Worm (Caenorhabditis elegans) whole organism, L4 larva: ENCODE data around the gene C39F7.1.

ENCODE experiments used
- F10B5.3 ChIP-seq: sonication (generic microtip); optimal IDR thresholded peaks from 2 replicates; lab custom pipeline; 2016; ENCODE audit warnings: mild to moderate bottlenecking, missing genetic modification characterization, missing compliant biosample characterization
- F26F4.8 ChIP-seq: fragments of 200-800 bp; sonication (Bioruptor generic); conservative IDR thresholded peaks from 2 replicates; pipeline ENCODE4 v1.3.6; 2022; ENCODE audit warnings: missing genetic modification characterization, missing compliant biosample characterization
- F49E8.2 ChIP-seq: sonication (generic microtip); optimal IDR thresholded peaks from 2 replicates; lab custom pipeline; 2016; ENCODE audit warnings: missing compliant biosample characterization, mild to moderate bottlenecking, missing genetic modification characterization, borderline replicate concordance
- T26A8.4 ChIP-seq: fragments of 200-800 bp; sonication (Bioruptor generic); IDR thresholded peaks from 2 replicates; pipeline ENCODE4 v1.3.6; 2022; ENCODE audit warnings: missing genetic modification characterization, missing compliant biosample characterization
- Y105C5A.15 ChIP-seq: fragments of 200-800 bp; sonication (Bioruptor generic); IDR thresholded peaks from 2 replicates; pipeline ENCODE4 v1.3.6; 2022; ENCODE audit warnings: missing genetic modification characterization, missing compliant biosample characterization
- Y48G9A.11 ChIP-seq: fragments of 200-800 bp; sonication (Bioruptor generic); IDR thresholded peaks from 2 replicates; pipeline ENCODE4 v1.3.6; 2022; ENCODE audit warnings: missing genetic modification reagents, missing genetic modification characterization, missing compliant biosample characterization
- Y5F2A.4 ChIP-seq: fragments of 200-800 bp; sonication (Bioruptor generic); optimal IDR thresholded peaks from 2 replicates; lab custom pipeline; 2018; ENCODE audit warnings: mild to moderate bottlenecking, missing genetic modification characterization, missing compliant biosample characterization
- Y75B8A.6 ChIP-seq: fragments of 200-800 bp; sonication (Bioruptor generic); IDR thresholded peaks from 2 replicates; pipeline ENCODE4 v1.3.6; 2022; ENCODE audit warnings: missing genetic modification reagents, missing genetic modification characterization, missing compliant biosample characterization
- ZK337.2 ChIP-seq: fragments of 200-800 bp; sonication (Bioruptor generic); IDR thresholded peaks from 2 replicates; pipeline ENCODE4 v1.3.6; 2022; ENCODE audit warnings: missing genetic modification reagents, missing genetic modification characterization, missing compliant biosample characterization
- ZK546.5 ChIP-seq, 2 experiments: sonication (generic microtip); optimal IDR thresholded peaks; 2 replicates each; lab custom pipeline; 2017; ENCODE audit warnings: missing biosample characterization in 2 of 2, missing genetic modification characterization in 2 of 2
- ceh-28 ChIP-seq: fragments of 150-350 bp; optimal IDR thresholded peaks from 2 replicates; lab custom pipeline; 2014; ENCODE audit warnings: missing biosample characterization, missing genetic modification reagents, missing genetic modification characterization
- ceh-32 ChIP-seq: sonication (generic microtip); optimal IDR thresholded peaks from 2 replicates; lab custom pipeline; 2016; ENCODE audit warnings: mild to moderate bottlenecking, missing genetic modification characterization, missing compliant biosample characterization; ENCODE audit not compliant: poor library complexity
- dmd-8 ChIP-seq: fragments of 200-800 bp; sonication (Bioruptor generic); IDR thresholded peaks from 2 replicates; pipeline ENCODE4 v1.3.6; 2022; ENCODE audit warnings: missing genetic modification characterization, missing compliant biosample characterization
- dpl-1 ChIP-seq: fragments of 150-350 bp; optimal IDR thresholded peaks from 2 replicates; lab custom pipeline; 2014; ENCODE audit warnings: missing biosample characterization, missing genetic modification reagents, missing genetic modification characterization
- fos-1 ChIP-seq: fragments of 150-350 bp; optimal IDR thresholded peaks from 2 replicates; lab custom pipeline; 2014; ENCODE audit warnings: missing biosample characterization, missing genetic modification characterization
- lin-1 ChIP-seq: fragments of 200-800 bp; sonication (Bioruptor generic); IDR thresholded peaks from 2 replicates; pipeline ENCODE4 v1.3.6; 2022; ENCODE audit warnings: missing genetic modification reagents, missing genetic modification characterization, missing compliant biosample characterization
- mdl-1 ChIP-seq, 2 experiments: fragments of 150-350 bp in 1 of 2; sonication (generic microtip) in 1 of 2; optimal IDR thresholded peaks; 2 replicates each; lab custom pipeline; 2014 to 2017; ENCODE audit warnings: missing biosample characterization in 2 of 2, missing genetic modification characterization in 2 of 2
- mdt-29 ChIP-seq: fragments of 200-800 bp; sonication (Bioruptor generic); IDR thresholded peaks from 2 replicates; pipeline ENCODE4 v1.3.6; 2022; ENCODE audit warnings: missing genetic modification reagents, missing genetic modification characterization, missing compliant biosample characterization
- mxl-2 ChIP-seq: fragments of 200-800 bp; sonication (Bioruptor generic); conservative IDR thresholded peaks from 2 replicates; pipeline ENCODE4 v1.3.6; 2022; ENCODE audit warnings: missing genetic modification reagents, missing genetic modification characterization, missing compliant biosample characterization
- mxl-3 ChIP-seq: fragments of 200-800 bp; sonication (Bioruptor generic); optimal IDR thresholded peaks from 2 replicates; lab custom pipeline; 2018; ENCODE audit warnings: mild to moderate bottlenecking, missing genetic modification characterization, missing compliant biosample characterization
- nhr-237 ChIP-seq: sonication (generic microtip); optimal IDR thresholded peaks from 2 replicates; lab custom pipeline; 2017; ENCODE audit warnings: missing biosample characterization, missing genetic modification characterization
- nhr-25 ChIP-seq: sonication (generic microtip); optimal IDR thresholded peaks from 2 replicates; lab custom pipeline; 2017; ENCODE audit warnings: missing genetic modification characterization, mild to moderate bottlenecking, missing compliant biosample characterization, antibody characterized with exemption, moderate library complexity, borderline replicate concordance; ENCODE audit not compliant: insufficient read depth
- nhr-42 ChIP-seq: fragments of 200-800 bp; sonication (Bioruptor generic); IDR thresholded peaks from 2 replicates; pipeline ENCODE4 v1.3.6; 2022; ENCODE audit warnings: missing genetic modification characterization, missing compliant biosample characterization
- nhr-48 ChIP-seq: sonication (generic microtip); optimal IDR thresholded peaks from 2 replicates; lab custom pipeline; 2016; ENCODE audit warnings: mild to moderate bottlenecking, missing genetic modification characterization, missing compliant biosample characterization
- nhr-6 ChIP-seq: fragments of 150-350 bp; optimal IDR thresholded peaks from 2 replicates; lab custom pipeline; 2014; ENCODE audit warnings: missing biosample characterization, missing genetic modification characterization
- nhr-77 ChIP-seq: fragments of 150-350 bp; optimal IDR thresholded peaks from 2 replicates; lab custom pipeline; 2014; ENCODE audit warnings: missing biosample characterization, missing genetic modification characterization
- pha-4 ChIP-seq, 2 experiments: fragments of 150-350 bp in 1 of 2; fragments of 200-800 bp in 1 of 2; sonication (Bioruptor generic) in 1 of 2; IDR thresholded peaks in 1 of 2; optimal IDR thresholded peaks in 1 of 2; 2 replicates each; pipeline versions ENCODE4 v1.3.6 to Lab custom; 2014 to 2022; ENCODE audit warnings: missing genetic modification characterization in 2 of 2, missing genetic modification reagents in 2 of 2, missing biosample characterization in 1 of 2, missing compliant biosample characterization in 1 of 2
- php-3 ChIP-seq: fragments of 200-800 bp; sonication (Bioruptor generic); IDR thresholded peaks from 2 replicates; pipeline ENCODE4 v1.3.6; 2022; ENCODE audit warnings: missing genetic modification reagents, missing genetic modification characterization, missing compliant biosample characterization
- rbr-2 ChIP-seq: sonication (generic microtip); optimal IDR thresholded peaks from 2 replicates; lab custom pipeline; 2016; ENCODE audit warnings: missing genotype, missing genetic modification characterization, missing compliant biosample characterization
- set-16 ChIP-seq: fragments of 200-800 bp; sonication (Bioruptor generic); IDR thresholded peaks from 2 replicates; pipeline ENCODE4 v1.3.6; 2022; ENCODE audit warnings: missing genetic modification reagents, missing genetic modification characterization, missing compliant biosample characterization
- spr-3 ChIP-seq: fragments of 200-800 bp; sonication (Bioruptor generic); optimal IDR thresholded peaks from 2 replicates; lab custom pipeline; 2018; ENCODE audit warnings: mild to moderate bottlenecking, missing genetic modification characterization, missing compliant biosample characterization
- tra-1 ChIP-seq: fragments of 200-800 bp; sonication (Bioruptor generic); IDR thresholded peaks from 2 replicates; pipeline ENCODE4 v1.3.6; 2022; ENCODE audit warnings: missing genetic modification reagents, missing genetic modification characterization, missing compliant biosample characterization
- unc-130 ChIP-seq: sonication (generic microtip); optimal IDR thresholded peaks from 2 replicates; lab custom pipeline; 2016; ENCODE audit warnings: missing genetic modification reagents, missing genetic modification characterization, missing compliant biosample characterization
- unc-39 ChIP-seq: sonication (generic microtip); optimal IDR thresholded peaks from 2 replicates; lab custom pipeline; 2017; ENCODE audit warnings: missing biosample characterization, missing genetic modification characterization
- zfp-3 ChIP-seq: fragments of 200-800 bp; sonication (Bioruptor generic); conservative IDR thresholded peaks from 2 replicates; pipeline ENCODE4 v1.3.6; 2022; ENCODE audit warnings: missing genetic modification reagents, missing genetic modification characterization, missing compliant biosample characterization
- zip-11 ChIP-seq: fragments of 200-800 bp; sonication (Bioruptor generic); IDR thresholded peaks from 2 replicates; pipeline ENCODE4 v1.3.6; 2022; ENCODE audit warnings: missing genetic modification characterization, missing compliant biosample characterization
- ztf-11 ChIP-seq: fragments of 150-350 bp; optimal IDR thresholded peaks from 2 replicates; lab custom pipeline; 2014; ENCODE audit warnings: missing biosample characterization, missing genetic modification characterization

Gene C39F7.1

DNA sequence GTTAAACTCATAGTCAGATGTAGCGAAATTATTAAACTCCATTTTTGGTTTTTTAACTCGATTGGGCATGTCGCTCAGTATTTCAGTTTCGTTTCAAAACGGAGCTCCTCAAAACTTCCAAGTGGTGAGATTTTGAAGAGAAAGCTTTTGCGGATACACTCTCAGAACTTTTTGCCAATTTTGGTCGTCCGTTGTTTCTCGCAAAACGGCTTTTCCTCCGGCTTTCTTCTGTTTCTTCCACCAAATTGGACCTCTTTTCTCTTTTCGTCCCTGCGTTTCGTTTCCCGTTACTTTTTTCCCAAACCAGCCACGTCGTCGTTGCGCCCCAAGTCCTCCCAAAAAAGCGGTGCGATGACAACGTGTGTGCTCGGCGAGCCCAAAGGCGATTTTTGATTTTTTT, at the start of gene C39F7.1:
Gene C39F7.1 (plus strand): TSS at position 301 of the 400 bp plus-strand sequence.
- TF ChIP-seq mxl-3 (GFP tag; lab: Kevin White, UChicago) = no peak
- no peak for TF ChIP-seq nhr-77 (tag; lab: Kevin White, UChicago)
- no peak for TF ChIP-seq unc-39 (tag; lab: Kevin White, UChicago)
- no peak for TF ChIP-seq mxl-2 (GFP tag; lab: Robert Waterston, UW)
- TF ChIP-seq fos-1 (tag; lab: Kevin White, UChicago) = no peak
- no peak for TF ChIP-seq ZK546.5 (tag; optimal IDR thresholded peaks at IDR 0.05; lab: Kevin White, UChicago)
- no peak for TF ChIP-seq Y48G9A.11 (GFP tag; lab: Robert Waterston, UW)
- TF ChIP-seq spr-3 (GFP tag; lab: Kevin White, UChicago) = no peak
- no peak for TF ChIP-seq T26A8.4
- no peak for TF ChIP-seq F10B5.3 (tag; lab: Kevin White, UChicago)
- no peak for TF ChIP-seq rbr-2 (tag; lab: Kevin White, UChicago)
- TF ChIP-seq pha-4 (GFP tag; IDR thresholded peaks at IDR 0.05; lab: Robert Waterston, UW) = no peak
- no peak for TF ChIP-seq pha-4 (tag; optimal IDR thresholded peaks at IDR 0.05; lab: Kevin White, UChicago)
- no peak for TF ChIP-seq mdl-1 (tag; optimal IDR thresholded peaks at IDR 0.05; lab: Kevin White, UChicago)
- TF ChIP-seq set-16 (GFP tag; lab: Robert Waterston, UW) = no peak
- no peak for TF ChIP-seq nhr-237 (tag; lab: Kevin White, UChicago)
- TF ChIP-seq zip-11 (GFP tag; lab: Robert Waterston, UW) = no peak
- no peak for TF ChIP-seq ztf-11 (tag; lab: Kevin White, UChicago)
- no peak for TF ChIP-seq lin-1 (GFP tag; lab: Robert Waterston, UW)
- no peak for TF ChIP-seq Y105C5A.15 (GFP tag; lab: Robert Waterston, UW)
- no peak for TF ChIP-seq ZK337.2 (GFP tag; lab: Robert Waterston, UW)
- TF ChIP-seq, all 104 proteins: peak for 0

DNA sequence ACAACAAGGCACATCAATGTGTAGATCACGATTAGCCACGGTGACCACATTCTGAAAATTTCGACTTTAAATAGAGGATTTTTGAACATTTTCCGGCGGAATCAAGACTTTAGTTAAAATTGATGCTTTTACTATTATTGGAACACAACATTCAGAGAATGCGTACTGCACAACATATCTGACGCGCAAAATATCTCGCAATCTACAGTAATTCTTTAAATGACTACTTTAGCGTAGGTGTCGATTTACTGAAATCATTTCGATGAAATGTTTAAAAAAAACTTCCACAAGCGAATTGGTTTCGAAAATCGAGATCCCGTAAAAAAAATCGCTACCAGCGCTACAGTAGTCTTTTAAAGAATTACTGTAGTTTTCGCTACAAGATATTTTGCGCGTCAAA, 39.6 kb upstream of the C39F7.1 start, which contains the start of gene Y50D4A.10:
Gene Y50D4A.10 (minus strand): TSS at position 57 of the 400 bp plus-strand sequence.
- no peak for TF ChIP-seq Y5F2A.4 (GFP tag; lab: Kevin White, UChicago)
- no peak for TF ChIP-seq zfp-3 (GFP tag; lab: Robert Waterston, UW)
- TF ChIP-seq mdt-29 (GFP tag; lab: Robert Waterston, UW) = no peak
- TF ChIP-seq ceh-28 (tag; lab: Kevin White, UChicago) = no peak
- TF ChIP-seq ceh-32 (tag; lab: Kevin White, UChicago) = no peak
- TF ChIP-seq dpl-1 = no peak
- TF ChIP-seq fos-1 (tag; lab: Kevin White, UChicago) = no peak
- TF ChIP-seq nhr-48 = no peak
- TF ChIP-seq nhr-25 (tag; lab: Kevin White, UChicago) = no peak
- TF ChIP-seq mxl-2 (GFP tag; lab: Robert Waterston, UW) = no peak
- no peak for TF ChIP-seq php-3 (GFP tag; lab: Robert Waterston, UW)
- no peak for TF ChIP-seq unc-130
- no peak for TF ChIP-seq F49E8.2

DNA sequence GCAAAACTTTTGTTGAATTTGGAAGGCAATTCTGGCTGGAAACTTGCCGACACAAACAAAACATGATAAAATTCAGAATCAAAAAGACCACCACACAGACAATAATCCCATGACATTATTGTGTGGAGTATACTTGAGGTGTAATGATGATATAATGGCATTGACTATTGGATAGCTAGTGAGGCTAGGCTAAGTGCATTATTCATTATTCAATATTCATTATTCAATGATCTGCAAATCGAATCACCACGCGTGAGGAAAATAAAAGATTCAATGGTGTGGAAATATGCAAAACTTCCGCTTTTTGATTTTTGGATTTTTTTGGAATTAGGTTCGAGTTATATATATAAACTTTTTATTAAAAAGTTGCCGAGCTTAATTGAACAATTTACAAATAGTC, 36.6 kb upstream of the C39F7.1 start:
- TF ChIP-seq dmd-8 (GFP tag; lab: Robert Waterston, UW) (no peak), tra-1 (no peak), Y75B8A.6 (no peak), ztf-11 (tag; lab: Kevin White, UChicago) (no peak), nhr-6 (tag; lab: Kevin White, UChicago) (no peak), F26F4.8 (GFP tag; lab: Robert Waterston, UW) (no peak), nhr-48 (no peak), nhr-42 (no peak)
